Fruit fly (Drosophila melanogaster): ENCODE results near the gene Ccm3.

The Ccm3 gene

DNA sequence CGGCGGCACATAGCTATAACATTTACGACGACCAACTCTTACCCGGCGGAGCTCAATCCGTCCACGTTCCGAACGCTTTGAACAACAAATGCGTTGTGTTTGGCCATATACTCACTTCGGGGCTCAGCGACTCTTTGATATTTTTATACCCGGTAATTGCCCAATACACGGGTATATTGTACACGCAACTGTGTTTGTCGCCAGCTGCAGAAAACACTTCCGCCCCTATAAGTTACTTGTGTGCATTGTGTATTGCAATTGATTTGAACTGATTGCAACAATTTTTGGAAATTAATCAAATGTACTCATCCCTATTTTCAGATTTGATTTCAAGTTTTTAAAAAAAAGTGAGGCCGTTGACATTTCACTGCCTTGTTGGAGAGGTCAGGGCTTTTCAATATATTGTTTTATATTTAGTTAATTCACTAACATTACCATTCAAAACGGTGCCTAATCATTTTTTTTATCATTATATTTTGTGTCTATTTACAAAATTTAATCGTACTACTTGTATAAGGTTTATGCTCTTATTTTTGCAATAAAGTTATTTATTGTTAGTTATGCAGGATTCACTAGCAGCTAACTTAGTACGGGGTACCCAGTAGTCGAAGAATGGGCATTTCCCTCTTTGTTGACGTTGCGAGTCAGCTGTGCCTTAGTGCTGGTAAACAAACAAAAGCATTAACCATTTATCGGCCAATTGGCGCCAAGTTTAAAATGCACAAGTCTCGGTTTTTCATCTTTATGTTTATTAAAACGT is 28.7 kb upstream of the Ccm3 start, which contains the start of gene Nagk (continued):
- TF ChIP-seq CG9797 (GFP tag; optimal IDR thresholded peaks at IDR 0.05) (no peak), gce (GFP tag; IDR thresholded peaks at IDR 0.05) (no peak), crp (GFP tag; optimal IDR thresholded peaks at IDR 0.05) (peak; percentile 1 to 85), sob (GFP tag; IDR thresholded peaks at IDR 0.05) (0 out of 2 replicates have a peak, but pooled peaks have one; percentile 27), Dref (GFP tag; IDR thresholded peaks at IDR 0.05) (peak; percentile 56), CG14860 (GFP tag; IDR thresholded peaks at IDR 0.05; ENCODE audit: partially characterized antibody) (no peak), CG9932 (GFP tag; IDR thresholded peaks at IDR 0.05) (peak; percentile 32), sd (tag; optimal IDR thresholded peaks at IDR 0.05) (no peak), CG2678 (tag; optimal IDR thresholded peaks at IDR 0.05) (peak; percentile 79), Hr3 (GFP tag; optimal IDR thresholded peaks at IDR 0.05) (peak; percentile 77), tap (tag; optimal IDR thresholded peaks at IDR 0.05) (no peak), p53 (GFP tag; optimal IDR thresholded peaks at IDR 0.05) (no peak), dmrt99B (tag; optimal IDR thresholded peaks at IDR 0.05) (peak; percentile 67), vnd (GFP tag; IDR thresholded peaks at IDR 0.05; ENCODE audit: partially characterized antibody) (no peak), CG7372 (GFP tag; IDR thresholded peaks at IDR 0.05) (no peak), sima (GFP tag; optimal IDR thresholded peaks at IDR 0.05) (no peak), CG5953 (GFP tag; IDR thresholded peaks at IDR 0.05) (0 out of 2 replicates have a peak, but pooled peaks have one; percentile 40), Nf-YB (GFP tag; optimal IDR thresholded peaks at IDR 0.05) (peak; percentile 46), gsb-n (tag; optimal IDR thresholded peaks at IDR 0.05) (peak; percentile 39), Sox102F (GFP tag; optimal IDR thresholded peaks at IDR 0.05) (peak; percentile 64), lab (GFP tag; optimal IDR thresholded peaks at IDR 0.05) (peak; percentile 53), bcd (GFP tag; optimal IDR thresholded peaks at IDR 0.05) (peak; percentile 61), CG10267 (tag; optimal IDR thresholded peaks at IDR 0.05) (peak; percentile 79), aop (GFP tag; IDR thresholded peaks at IDR 0.05) (0 out of 2 replicates have a peak, but pooled peaks have one; percentile 24), Taf1 (GFP tag; IDR thresholded peaks at IDR 0.05) (no peak), vfl (GFP tag; optimal IDR thresholded peaks at IDR 0.05) (peak; percentile 33), CG2116 (GFP tag; optimal IDR thresholded peaks at IDR 0.05) (peak; percentile 64), CG3847 (GFP tag; IDR thresholded peaks at IDR 0.05) (peak; percentile 22), CG3065 (GFP tag; optimal IDR thresholded peaks at IDR 0.05) (no peak), unc-4 (GFP tag; IDR thresholded peaks at IDR 0.05; ENCODE audit: partially characterized antibody) (no peak), CG2712 (tag; optimal IDR thresholded peaks at IDR 0.05) (peak; percentile 59), CG9727 (GFP tag; optimal IDR thresholded peaks at IDR 0.05) (peak; percentile 84), CG13296 (GFP tag; optimal IDR thresholded peaks at IDR 0.05) (peak; percentile 40), CG3281 (GFP tag; optimal IDR thresholded peaks at IDR 0.05) (peak; percentile 62), CG34422 (GFP tag; IDR thresholded peaks at IDR 0.05) (peak; percentile 19; the same call in 1 of the 3 replicates), CG6813 (GFP tag; optimal IDR thresholded peaks at IDR 0.05) (no peak), CG31441 (GFP tag; IDR thresholded peaks at IDR 0.05) (peak; percentile 70), odd (GFP tag; optimal IDR thresholded peaks at IDR 0.05) (peak; percentile 68), CG9437 (GFP tag; optimal IDR thresholded peaks at IDR 0.05) (peak; percentile 79), crol (GFP tag; IDR thresholded peaks at IDR 0.05) (no peak), toy (GFP tag; IDR thresholded peaks at IDR 0.05) (no peak), CG7556 (GFP tag; optimal IDR thresholded peaks at IDR 0.05) (peak; percentile 81), Optix (GFP tag; IDR thresholded peaks at IDR 0.05) (0 out of 3 replicates have a peak, but pooled peaks have one; percentile 17), Hsf (GFP tag; optimal IDR thresholded peaks at IDR 0.05) (peak; percentile 67), PHDP (tag; optimal IDR thresholded peaks at IDR 0.05) (peak; percentile 48), CG11093 (GFP tag; IDR thresholded peaks at IDR 0.05) (no peak), CG12155 (GFP tag; optimal IDR thresholded peaks at IDR 0.05) (peak; percentile 43), MBD-R2 (GFP tag; IDR thresholded peaks at IDR 0.05) (peak; percentile 44), sna (GFP tag; IDR thresholded peaks at IDR 0.05; ENCODE audit: partially characterized antibody) (no peak)
